Fruit fly (Drosophila melanogaster) whole organism, embryonic: ENCODE data around the gene CG5386.

Experiments
- Atf-2 ChIP-seq: fragments of 200-800 bp; sonication (Bioruptor generic); optimal IDR thresholded peaks from 2 replicates; lab custom pipeline; 2016; ENCODE audit warnings: missing biosample characterization, missing genetic modification characterization
- Bgb ChIP-seq: fragments of 200-800 bp; sonication (Bioruptor generic); IDR thresholded peaks from 2 replicates; pipeline ENCODE4 v1.3.6; 2022; ENCODE audit warnings: missing biosample characterization, missing genetic modification characterization; ENCODE audit not compliant: partially characterized antibody
- CG10321 ChIP-seq: fragments of 200-800 bp; sonication (Bioruptor generic); IDR thresholded peaks from 2 replicates; pipeline ENCODE4 v1.3.6; 2022; ENCODE audit warnings: missing biosample characterization, missing genetic modification characterization
- CG1233 ChIP-seq: fragments of 200-800 bp; sonication (Bioruptor generic); optimal IDR thresholded peaks from 4 replicates; lab custom pipeline; 2018; ENCODE audit warnings: missing biosample characterization, mild to moderate bottlenecking, missing genetic modification characterization
- CG13287 ChIP-seq: fragments of 200-800 bp; sonication (Bioruptor generic); IDR thresholded peaks from 2 replicates; pipeline ENCODE4 v1.3.6; 2022; ENCODE audit warnings: missing biosample characterization, missing genetic modification characterization; ENCODE audit not compliant: partially characterized antibody
- CG13424 ChIP-seq: fragments of 200-800 bp; sonication (Bioruptor generic); optimal IDR thresholded peaks from 2 replicates; lab custom pipeline; 2019; ENCODE audit warnings: missing biosample characterization, mild to moderate bottlenecking, missing genetic modification characterization, moderate library complexity
- CG13624 ChIP-seq: fragments of 200-800 bp; sonication (Bioruptor generic); optimal IDR thresholded peaks from 2 replicates; lab custom pipeline; 2016; ENCODE audit warnings: missing biosample characterization, missing genetic modification characterization
- CG15073 ChIP-seq: fragments of 200-800 bp; sonication (Bioruptor generic); optimal IDR thresholded peaks from 2 replicates; lab custom pipeline; 2016; ENCODE audit warnings: missing biosample characterization, missing genetic modification characterization
- CG15269 ChIP-seq: fragments of 200-800 bp; sonication (Bioruptor generic); optimal IDR thresholded peaks from 2 replicates; lab custom pipeline; 2018; ENCODE audit warnings: missing biosample characterization, mild to moderate bottlenecking, missing genetic modification characterization, moderate library complexity
- CG17385 ChIP-seq: fragments of 200-800 bp; sonication (Bioruptor generic); optimal IDR thresholded peaks from 3 replicates; lab custom pipeline; 2018; ENCODE audit warnings: missing biosample characterization, mild to moderate bottlenecking, missing genetic modification characterization
- CG17612 ChIP-seq: fragments of 200-800 bp; sonication (Bioruptor generic); IDR thresholded peaks from 2 replicates; pipeline ENCODE4 v1.3.6; 2022; ENCODE audit warnings: missing biosample characterization, missing genetic modification characterization
- CG2202 ChIP-seq: fragments of 200-800 bp; sonication (Bioruptor generic); optimal IDR thresholded peaks from 2 replicates; lab custom pipeline; 2018; ENCODE audit warnings: missing biosample characterization, mild to moderate bottlenecking, missing genetic modification characterization
- CG30431 ChIP-seq: fragments of 200-800 bp; sonication (Bioruptor generic); optimal IDR thresholded peaks from 2 replicates; lab custom pipeline; 2017; ENCODE audit warnings: missing biosample characterization, missing genetic modification characterization
- CG4282 ChIP-seq: fragments of 200-800 bp; sonication (Bioruptor generic); optimal IDR thresholded peaks from 2 replicates; lab custom pipeline; 2016; ENCODE audit warnings: missing biosample characterization, missing genetic modification characterization
- CG4404 ChIP-seq: fragments of 200-800 bp; sonication (Bioruptor generic); IDR thresholded peaks from 2 replicates; pipeline ENCODE4 v1.3.6; 2022; ENCODE audit warnings: missing biosample characterization, missing genetic modification characterization
- CG5180 ChIP-seq: fragments of 200-800 bp; sonication (Bioruptor generic); optimal IDR thresholded peaks from 3 replicates; lab custom pipeline; 2017; ENCODE audit warnings: missing biosample characterization, missing genetic modification characterization, mild to moderate bottlenecking, moderate library complexity, missing genetic modification reagents
- CG5953 ChIP-seq: fragments of 200-800 bp; sonication (Bioruptor generic); IDR thresholded peaks from 2 replicates; pipeline ENCODE4 v1.3.6; 2022; ENCODE audit warnings: missing biosample characterization, missing genetic modification characterization
- CG6854 ChIP-seq: fragments of 200-800 bp; sonication (Bioruptor generic); optimal IDR thresholded peaks from 3 replicates; lab custom pipeline; 2017; ENCODE audit warnings: missing biosample characterization, mild to moderate bottlenecking, missing genetic modification characterization
- CG8089 ChIP-seq: fragments of 200-800 bp; sonication (Bioruptor generic); optimal IDR thresholded peaks from 3 replicates; lab custom pipeline; 2016; ENCODE audit warnings: missing biosample characterization, missing genetic modification characterization
- CG9215 ChIP-seq: fragments of 200-800 bp; sonication (Bioruptor generic); IDR thresholded peaks from 2 replicates; pipeline ENCODE4 v1.3.6; 2022; ENCODE audit warnings: missing biosample characterization, missing genetic modification characterization
- D19A ChIP-seq: fragments of 200-800 bp; optimal IDR thresholded peaks from 3 replicates; lab custom pipeline; 2019; ENCODE audit warnings: missing biosample characterization, mild to moderate bottlenecking, missing genetic modification characterization, moderate library complexity
- Dek ChIP-seq: fragments of 200-800 bp; sonication (Bioruptor generic); optimal IDR thresholded peaks from 3 replicates; lab custom pipeline; 2019; ENCODE audit warnings: missing biosample characterization, mild to moderate bottlenecking, missing genetic modification characterization, moderate library complexity
- Dp ChIP-seq: fragments of 200-800 bp; sonication (Bioruptor generic); optimal IDR thresholded peaks from 2 replicates; lab custom pipeline; 2018; ENCODE audit warnings: missing biosample characterization, mild to moderate bottlenecking, missing genetic modification characterization, moderate library complexity
- HLH4C ChIP-seq: fragments of 200-800 bp; sonication (Bioruptor generic); IDR thresholded peaks from 3 replicates; pipeline ENCODE4 v1.3.6; 2022; ENCODE audit warnings: missing biosample characterization, missing genetic modification characterization; ENCODE audit not compliant: partially characterized antibody
- HLH54F ChIP-seq: fragments of 200-800 bp; sonication (Bioruptor generic); optimal IDR thresholded peaks from 3 replicates; lab custom pipeline; 2016; ENCODE audit warnings: missing biosample characterization, missing genetic modification characterization
- Hmr ChIP-seq: fragments of 200-800 bp; sonication (Bioruptor generic); optimal IDR thresholded peaks from 3 replicates; lab custom pipeline; 2017; ENCODE audit warnings: mild to moderate bottlenecking, missing biosample characterization, missing genetic modification reagents, missing genetic modification characterization
- MBD-R2 ChIP-seq: fragments of 200-800 bp; sonication (Bioruptor generic); IDR thresholded peaks from 2 replicates; pipeline ENCODE4 v1.3.6; 2022; ENCODE audit warnings: missing biosample characterization, missing genetic modification characterization
- MESR4 ChIP-seq: fragments of 200-800 bp; sonication (Bioruptor generic); optimal IDR thresholded peaks from 2 replicates; lab custom pipeline; 2018; ENCODE audit warnings: missing biosample characterization, mild to moderate bottlenecking, missing genetic modification characterization, moderate library complexity
- Med ChIP-seq: fragments of 200-800 bp; sonication (Bioruptor generic); peaks from one replicate; lab custom pipeline; 2016; ENCODE audit warnings: missing biosample characterization, missing genetic modification characterization, mild to moderate bottlenecking, inconsistent platforms, moderate library complexity
- Nf-YB ChIP-seq: fragments of 200-800 bp; sonication (Bioruptor generic); optimal IDR thresholded peaks from 3 replicates; lab custom pipeline; 2019; ENCODE audit warnings: missing biosample characterization, mild to moderate bottlenecking, missing genetic modification characterization, moderate library complexity
- NfI ChIP-seq: fragments of 200-800 bp; sonication (Bioruptor generic); optimal IDR thresholded peaks from 3 replicates; lab custom pipeline; 2018; ENCODE audit warnings: missing biosample characterization, mild to moderate bottlenecking, missing genetic modification characterization, moderate library complexity
- Pdp1 ChIP-seq, 2 experiments: fragments of 200-800 bp; sonication (Bioruptor generic); optimal IDR thresholded peaks; 3 replicates each; lab custom pipeline; 2016; ENCODE audit warnings: missing biosample characterization in 2 of 2, missing genetic modification characterization in 2 of 2, mild to moderate bottlenecking in 1 of 2, moderate library complexity in 1 of 2
- Rfx ChIP-seq: fragments of 200-800 bp; sonication (Bioruptor generic); IDR thresholded peaks from 2 replicates; pipeline ENCODE4 v1.3.6; 2022; ENCODE audit warnings: missing biosample characterization, missing genetic modification characterization
- Rx ChIP-seq: fragments of 200-800 bp; sonication (Bioruptor generic); IDR thresholded peaks from 2 replicates; pipeline ENCODE4 v1.3.6; 2022; ENCODE audit warnings: missing biosample characterization, missing genetic modification characterization
- Sin3A ChIP-seq: fragments of >200 bp; optimal IDR thresholded peaks from 2 replicates; lab custom pipeline; 2018
- Sox100B ChIP-seq: fragments of 200-800 bp; sonication (Bioruptor generic); optimal IDR thresholded peaks from 3 replicates; lab custom pipeline; 2018; ENCODE audit warnings: missing biosample characterization, mild to moderate bottlenecking, missing genetic modification characterization
- Spps ChIP-seq: fragments of 200-800 bp; sonication (Bioruptor generic); optimal IDR thresholded peaks from 2 replicates; lab custom pipeline; 2018; ENCODE audit warnings: missing biosample characterization, mild to moderate bottlenecking, missing genetic modification characterization
- aop ChIP-seq: fragments of 200-800 bp; sonication (Bioruptor generic); IDR thresholded peaks from 2 replicates; pipeline ENCODE4 v1.3.6; 2022; ENCODE audit warnings: missing biosample characterization, missing genetic modification characterization
- az2 ChIP-seq: fragments of 200-800 bp; sonication (Bioruptor generic); optimal IDR thresholded peaks from 3 replicates; lab custom pipeline; 2016; ENCODE audit warnings: missing biosample characterization, missing genetic modification characterization
- cad ChIP-seq: fragments of >200 bp; optimal IDR thresholded peaks from 2 replicates; lab custom pipeline; 2017; ENCODE audit warnings: missing biosample characterization, missing genetic modification characterization
- caup ChIP-seq: fragments of 200-800 bp; sonication (Bioruptor generic); optimal IDR thresholded peaks from 3 replicates; lab custom pipeline; 2017; ENCODE audit warnings: missing biosample characterization, mild to moderate bottlenecking, missing genetic modification characterization, moderate library complexity; ENCODE audit not compliant: severe bottlenecking
- chn ChIP-seq: fragments of 200-800 bp; sonication (Bioruptor generic); optimal IDR thresholded peaks from 2 replicates; lab custom pipeline; 2016; ENCODE audit warnings: missing biosample characterization, missing genetic modification characterization
- gce ChIP-seq: fragments of 200-800 bp; sonication (Bioruptor generic); IDR thresholded peaks from 3 replicates; pipeline ENCODE4 v1.3.6; 2022; ENCODE audit warnings: missing biosample characterization, missing genetic modification characterization
- jumu ChIP-seq: fragments of 200-800 bp; sonication (Bioruptor generic); optimal IDR thresholded peaks from 3 replicates; lab custom pipeline; 2016; ENCODE audit warnings: missing biosample characterization, missing genetic modification characterization
- row ChIP-seq: fragments of 200-800 bp; sonication (Bioruptor generic); IDR thresholded peaks from 3 replicates; pipeline ENCODE4 v1.3.6; 2022; ENCODE audit warnings: missing biosample characterization, missing genetic modification characterization
- salm ChIP-seq: fragments of 200-800 bp; sonication (Bioruptor generic); optimal IDR thresholded peaks from 2 replicates; lab custom pipeline; 2018; ENCODE audit warnings: missing biosample characterization, mild to moderate bottlenecking, missing genetic modification characterization
- sr ChIP-seq: fragments of 200-800 bp; sonication (Bioruptor generic); IDR thresholded peaks from 3 replicates; pipeline ENCODE4 v1.3.6; 2022; ENCODE audit warnings: missing biosample characterization, missing genetic modification characterization
- tap ChIP-seq: fragments of 200-800 bp; optimal IDR thresholded peaks from 3 replicates; lab custom pipeline; 2019; ENCODE audit warnings: missing biosample characterization, mild to moderate bottlenecking, missing genetic modification characterization, moderate library complexity
- wor ChIP-seq: fragments of 200-800 bp; sonication (Bioruptor generic); IDR thresholded peaks from 2 replicates; pipeline ENCODE4 v1.3.6; 2022; ENCODE audit warnings: missing biosample characterization, missing genetic modification characterization
- zen ChIP-seq: fragments of 200-800 bp; sonication (Bioruptor generic); optimal IDR thresholded peaks from 3 replicates; lab custom pipeline; 2018; ENCODE audit warnings: missing biosample characterization, mild to moderate bottlenecking, missing genetic modification characterization, moderate library complexity
- zfh2 ChIP-seq: fragments of 200-800 bp; sonication (Bioruptor generic); optimal IDR thresholded peaks from 2 replicates; lab custom pipeline; 2016; ENCODE audit warnings: missing biosample characterization, missing genetic modification characterization

Gene CG5386

dm6 chr3R:22368777-22369214 lies 26.7 kb upstream of the CG5386 start (continued):
- TF ChIP-seq CG5180 (GFP tag; lab: Kevin White, UChicago), result peak; percentile 25
- TF ChIP-seq Hmr (GFP tag; lab: Kevin White, UChicago), result peak; percentile 85
- TF ChIP-seq CG4404 (GFP tag; lab: Robert Waterston, UW), result no peak; the same call in none of the 2 replicates
- TF ChIP-seq CG2202 (tag; lab: Kevin White, UChicago), result no peak
- peak; percentile 95 for TF ChIP-seq row (GFP tag; lab: Robert Waterston, UW)
- no peak for TF ChIP-seq aop
- peak; percentile 29; the same call in 1 of the 2 replicates for TF ChIP-seq CG17612
- TF ChIP-seq CG15073 (GFP tag; lab: Kevin White, UChicago), result no peak
- peak; percentile 32 for TF ChIP-seq chn (GFP tag; lab: Kevin White, UChicago)
- no peak for TF ChIP-seq CG4282 (GFP tag; lab: Kevin White, UChicago)
- TF ChIP-seq zfh2 (GFP tag; lab: Kevin White, UChicago), result peak; percentile 45
- TF ChIP-seq CG30431 (GFP tag; lab: Kevin White, UChicago), result no peak
- TF ChIP-seq Pdp1 (GFP tag; optimal IDR thresholded peaks at IDR 0.05; lab: Kevin White, UChicago), result peak in 1 of 2 experiments; percentile 73
- TF ChIP-seq MESR4 (GFP tag; lab: Kevin White, UChicago), result no peak
- TF ChIP-seq CG1233 (GFP tag; lab: Kevin White, UChicago), result no peak
- no peak for TF ChIP-seq Dp
- TF ChIP-seq HLH54F (GFP tag; lab: Kevin White, UChicago), result peak; percentile 8
- no peak for TF ChIP-seq CG13287 (GFP tag; lab: Robert Waterston, UW)
- no peak for TF ChIP-seq jumu (GFP tag; lab: Kevin White, UChicago)
- TF ChIP-seq Rfx (GFP tag; lab: Robert Waterston, UW), result peak; percentile 78
- TF ChIP-seq tap (tag; lab: Kevin White, UChicago), result no peak
- TF ChIP-seq CG8089 (GFP tag; lab: Kevin White, UChicago), result no peak
- TF ChIP-seq caup (GFP tag; lab: Kevin White, UChicago), result peak; percentile 66
- peak; percentile 73 for TF ChIP-seq CG9215 (GFP tag; lab: Robert Waterston, UW)
- peak; percentile 46 for TF ChIP-seq CG6854 (GFP tag; lab: Kevin White, UChicago)
- no peak for TF ChIP-seq HLH4C (GFP tag; lab: Robert Waterston, UW)
- TF ChIP-seq CG5953 (GFP tag; lab: Robert Waterston, UW), result 0 out of 2 replicates have a peak, but pooled peaks have one; percentile 46
- peak; percentile 38; the same call in 1 of the 2 replicates for TF ChIP-seq MBD-R2 (GFP tag; lab: Robert Waterston, UW)
- peak; percentile 49 for TF ChIP-seq Dek
- no peak for TF ChIP-seq Sin3A (lab: Kevin White, UChicago)
- no peak for TF ChIP-seq zen (tag; lab: Kevin White, UChicago)
- TF ChIP-seq az2 (GFP tag; lab: Kevin White, UChicago), result peak; percentile 52
- TF ChIP-seq CG13624 (GFP tag; lab: Kevin White, UChicago), result peak; percentile 12
- peak; percentile 47; the same call in 1 of the 2 replicates for TF ChIP-seq Rx (GFP tag; lab: Robert Waterston, UW)
- TF ChIP-seq D19A (tag; lab: Kevin White, UChicago), result peak; percentile 75
- no peak for TF ChIP-seq sr (GFP tag; lab: Robert Waterston, UW)
- TF ChIP-seq Spps (tag; lab: Kevin White, UChicago), result no peak
- peak; percentile 66 for TF ChIP-seq CG15269 (tag; lab: Kevin White, UChicago)
- peak; percentile 18 for TF ChIP-seq Nf-YB (GFP tag; lab: Kevin White, UChicago)
- no peak for TF ChIP-seq salm (tag; lab: Kevin White, UChicago)
- TF ChIP-seq Sox100B (GFP tag; lab: Kevin White, UChicago), result no peak
- TF ChIP-seq NfI, result peak; percentile 52
- peak; percentile 58 for TF ChIP-seq CG17385 (GFP tag; lab: Kevin White, UChicago)
- peak; percentile 7; the same call in 1 of the 2 replicates for TF ChIP-seq CG10321 (GFP tag; lab: Robert Waterston, UW)
- no peak for TF ChIP-seq gce (GFP tag; lab: Robert Waterston, UW)
- peak; percentile 79 for TF ChIP-seq Med (GFP tag; lab: Kevin White, UChicago)
- no peak for TF ChIP-seq Atf-2
- peak; percentile 51 for TF ChIP-seq wor
- TF ChIP-seq Bgb (GFP tag; lab: Robert Waterston, UW), result no peak
- peak; percentile 65 for TF ChIP-seq CG13424 (tag; lab: Kevin White, UChicago)
- no peak for TF ChIP-seq cad
